Worm (Caenorhabditis elegans) whole organism, early embryonic: ENCODE results near the gene aak-1.

Experiments
- B0310.2 ChIP-seq: sonication (generic microtip); optimal IDR thresholded peaks from 2 replicates; lab custom pipeline; 2016; ENCODE audit warnings: mild to moderate bottlenecking, missing genetic modification characterization, missing compliant biosample characterization
- F13C5.2 ChIP-seq: sonication (generic microtip); optimal IDR thresholded peaks from 2 replicates; lab custom pipeline; 2017; ENCODE audit warnings: mild to moderate bottlenecking, missing genetic modification characterization, inconsistent platforms, missing compliant biosample characterization
- aly-1 ChIP-seq: sonication (generic microtip); optimal IDR thresholded peaks from 2 replicates; lab custom pipeline; 2016; ENCODE audit warnings: missing genetic modification characterization, missing compliant biosample characterization
- ama-1 ChIP-seq: fragments of 150-350 bp; optimal IDR thresholded peaks from 2 replicates; lab custom pipeline; 2014
- ceh-13 ChIP-seq: fragments of 200-800 bp; sonication (Bioruptor generic); optimal IDR thresholded peaks from 2 replicates; lab custom pipeline; 2018; ENCODE audit warnings: mild to moderate bottlenecking, missing genetic modification characterization, missing compliant biosample characterization
- ceh-36 ChIP-seq: sonication (generic microtip); optimal IDR thresholded peaks from 2 replicates; lab custom pipeline; 2016; ENCODE audit warnings: missing genetic modification characterization, inconsistent platforms, missing compliant biosample characterization
- ets-7 ChIP-seq: sonication (generic microtip); optimal IDR thresholded peaks from 2 replicates; lab custom pipeline; 2016; ENCODE audit warnings: missing genotype, missing genetic modification characterization, missing compliant biosample characterization
- flt-1 ChIP-seq: fragments of 200-800 bp; sonication (Bioruptor generic); IDR thresholded peaks from 2 replicates; pipeline ENCODE4 v1.3.6; 2022; ENCODE audit warnings: missing genetic modification characterization, missing compliant biosample characterization
- hmbx-1 ChIP-seq: sonication (generic microtip); optimal IDR thresholded peaks from 2 replicates; lab custom pipeline; 2016; ENCODE audit warnings: mild to moderate bottlenecking, missing genetic modification characterization, missing compliant biosample characterization
- hmg-4 ChIP-seq: fragments of 200-800 bp; sonication (Bioruptor generic); optimal IDR thresholded peaks from 2 replicates; lab custom pipeline; 2018; ENCODE audit warnings: mild to moderate bottlenecking, missing genetic modification characterization, missing compliant biosample characterization
- hnd-1 ChIP-seq: sonication (generic microtip); optimal IDR thresholded peaks from 2 replicates; lab custom pipeline; 2016; ENCODE audit warnings: missing genetic modification characterization, missing compliant biosample characterization
- pes-1 ChIP-seq: fragments of 200-800 bp; sonication (Bioruptor generic); IDR thresholded peaks from 2 replicates; pipeline ENCODE4 v1.3.6; 2022; ENCODE audit warnings: missing genetic modification reagents, missing genetic modification characterization, missing compliant biosample characterization
- scrt-1 ChIP-seq: fragments of 200-800 bp; sonication (Bioruptor generic); IDR thresholded peaks from 2 replicates; pipeline ENCODE4 v1.3.6; 2022; ENCODE audit warnings: missing genetic modification characterization, missing compliant biosample characterization
- sea-1 ChIP-seq: fragments of 200-800 bp; sonication (Bioruptor generic); conservative IDR thresholded peaks from 2 replicates; pipeline ENCODE4 v1.3.6; 2022; ENCODE audit warnings: missing genetic modification characterization, missing compliant biosample characterization
- tbx-11 ChIP-seq: fragments of 200-800 bp; sonication (Bioruptor generic); IDR thresholded peaks from 2 replicates; pipeline ENCODE4 v1.3.6; 2022; ENCODE audit warnings: missing genetic modification characterization, missing compliant biosample characterization
- tbx-37 ChIP-seq: fragments of 200-800 bp; sonication (Bioruptor generic); conservative IDR thresholded peaks from 2 replicates; pipeline ENCODE4 v1.3.6; 2022; ENCODE audit warnings: missing genetic modification reagents, missing genetic modification characterization, missing compliant biosample characterization
- tra-4 ChIP-seq: sonication (generic microtip); optimal IDR thresholded peaks from 2 replicates; lab custom pipeline; 2017; ENCODE audit warnings: missing genetic modification characterization, missing compliant biosample characterization

Gene aak-1

ce11 chrIII:8775953-8776352, 15.1 kb upstream of the aak-1 start, which contains the start of gene snap-29:
Gene snap-29 (plus strand): TSS chrIII:8776253.
- no peak for TF ChIP-seq hnd-1 (tag; lab: Kevin White, UChicago)
- no peak for TF ChIP-seq ama-1 (lab: Kevin White, UChicago)
- no peak for TF ChIP-seq sea-1 (GFP tag; lab: Robert Waterston, UW)
- TF ChIP-seq ceh-13: no peak
- TF ChIP-seq hmg-4 (GFP tag; lab: Kevin White, UChicago): no peak
- no peak for TF ChIP-seq tra-4 (tag; lab: Kevin White, UChicago)
- TF ChIP-seq ets-7 (tag; lab: Kevin White, UChicago): no peak
- no peak for TF ChIP-seq B0310.2 (tag; lab: Kevin White, UChicago)
- no peak for TF ChIP-seq hmbx-1 (tag; lab: Kevin White, UChicago)
- no peak for TF ChIP-seq F13C5.2 (tag; lab: Kevin White, UChicago)
- no peak for TF ChIP-seq ceh-36 (tag; lab: Kevin White, UChicago)
- no peak for TF ChIP-seq aly-1
- TF ChIP-seq pes-1 (GFP tag; lab: Robert Waterston, UW): no peak
- no peak for TF ChIP-seq tbx-11 (GFP tag; lab: Robert Waterston, UW)

- no peak for TF ChIP-seq pes-1 (GFP tag; lab: Robert Waterston, UW)
- TF ChIP-seq ets-7 (tag; lab: Kevin White, UChicago): no peak
Measured at ce11 chrIII:8773375-8773774, 12.5 kb upstream of the aak-1 start.

DNA sequence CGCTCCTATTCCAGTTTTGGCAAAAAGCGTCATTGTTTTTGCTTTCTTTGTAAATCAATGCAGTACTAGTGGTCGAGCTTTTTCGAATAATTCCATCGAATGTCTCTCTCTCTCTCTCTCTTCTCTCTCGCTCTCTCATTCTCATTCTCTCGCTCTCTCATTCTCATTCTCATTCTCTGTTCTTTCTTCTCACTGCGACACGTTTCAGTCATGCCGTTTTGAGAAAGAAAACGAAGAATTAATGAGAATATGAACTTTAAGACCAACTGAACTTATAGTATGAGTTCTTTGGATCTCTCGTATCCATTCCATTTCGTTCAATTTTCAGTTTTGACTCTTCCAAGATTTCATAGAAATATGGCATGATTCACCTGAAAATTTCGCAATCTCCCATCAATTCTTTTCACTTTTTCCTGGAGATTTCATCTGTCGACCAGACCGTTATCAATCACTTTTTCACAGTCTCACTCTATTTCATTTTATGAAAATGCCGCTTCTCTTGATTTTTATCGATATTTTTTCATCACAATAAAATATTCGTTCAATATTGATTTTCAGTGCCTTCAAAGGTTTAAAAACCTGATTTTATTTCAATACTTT, 11.6 kb upstream of the aak-1 start:
- TF ChIP-seq F13C5.2 (tag; lab: Kevin White, UChicago) (no peak), tra-4 (tag; lab: Kevin White, UChicago) (no peak), ceh-36 (tag; lab: Kevin White, UChicago) (no peak), ama-1 (lab: Kevin White, UChicago) (no peak), scrt-1 (no peak), pes-1 (GFP tag; lab: Robert Waterston, UW) (no peak), hnd-1 (tag; lab: Kevin White, UChicago) (no peak), ets-7 (tag; lab: Kevin White, UChicago) (no peak), ceh-13 (no peak), tbx-11 (GFP tag; lab: Robert Waterston, UW) (no peak), hmbx-1 (tag; lab: Kevin White, UChicago) (no peak), sea-1 (GFP tag; lab: Robert Waterston, UW) (no peak), hmg-4 (GFP tag; lab: Kevin White, UChicago) (no peak), aly-1 (no peak), tbx-37 (GFP tag; lab: Robert Waterston, UW) (no peak), B0310.2 (tag; lab: Kevin White, UChicago) (no peak), flt-1 (GFP tag; lab: Robert Waterston, UW) (no peak)

- TF ChIP-seq tra-4 (tag; lab: Kevin White, UChicago): no peak
- no peak for TF ChIP-seq tbx-11 (GFP tag; lab: Robert Waterston, UW)
- TF ChIP-seq ama-1 (lab: Kevin White, UChicago): no peak
- no peak for TF ChIP-seq B0310.2 (tag; lab: Kevin White, UChicago)
- TF ChIP-seq aly-1: no peak
- no peak for TF ChIP-seq pes-1 (GFP tag; lab: Robert Waterston, UW)
- TF ChIP-seq hnd-1 (tag; lab: Kevin White, UChicago): no peak
- no peak for TF ChIP-seq scrt-1
- no peak for TF ChIP-seq hmbx-1 (tag; lab: Kevin White, UChicago)
- no peak for TF ChIP-seq ceh-36 (tag; lab: Kevin White, UChicago)
- TF ChIP-seq ets-7 (tag; lab: Kevin White, UChicago): no peak
- no peak for TF ChIP-seq hmg-4 (GFP tag; lab: Kevin White, UChicago)
Measured at ce11 chrIII:8771851-8772250, 11.0 kb upstream of the aak-1 start, which contains the start of gene K02D10.3. Gene K02D10.3 (minus strand): TSS chrIII:8771951.

DNA sequence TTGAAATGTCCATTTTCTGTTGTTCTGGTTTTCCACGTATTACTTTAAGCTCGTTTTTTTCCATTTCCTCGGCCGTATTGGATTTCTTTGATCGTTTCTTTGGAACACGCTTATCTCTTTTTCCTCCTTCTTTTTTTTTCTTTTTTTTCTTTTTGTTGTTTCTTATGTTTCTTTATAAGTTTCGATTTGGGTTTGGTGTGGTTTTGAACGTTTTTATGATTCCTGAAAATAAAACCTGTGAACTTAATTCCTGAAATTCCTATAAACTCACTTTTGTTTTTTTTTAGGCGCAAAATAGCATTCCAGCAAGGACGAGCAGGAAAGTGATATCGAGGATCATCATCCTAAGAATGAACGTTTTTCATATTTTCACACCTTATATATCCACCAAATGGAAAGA, 10.3 kb upstream of the aak-1 start, which contains the start of gene K02D10.2:
TSS of gene K02D10.2 (minus strand) at position 101 of the 400 bp plus-strand sequence.
- TF ChIP-seq tbx-37 (GFP tag; lab: Robert Waterston, UW) (no peak), tbx-11 (GFP tag; lab: Robert Waterston, UW) (no peak), F13C5.2 (tag; lab: Kevin White, UChicago) (no peak), B0310.2 (tag; lab: Kevin White, UChicago) (no peak), pes-1 (GFP tag; lab: Robert Waterston, UW) (no peak), aly-1 (no peak), tra-4 (tag; lab: Kevin White, UChicago) (no peak), hmbx-1 (tag; lab: Kevin White, UChicago) (no peak), ama-1 (lab: Kevin White, UChicago) (no peak), hmg-4 (GFP tag; lab: Kevin White, UChicago) (no peak), hnd-1 (tag; lab: Kevin White, UChicago) (no peak), scrt-1 (no peak), flt-1 (GFP tag; lab: Robert Waterston, UW) (no peak)

ce11 chrIII:8770243-8770642, 9.4 kb upstream of the aak-1 start:
- TF ChIP-seq B0310.2 (tag; lab: Kevin White, UChicago) (no peak), hmg-4 (GFP tag; lab: Kevin White, UChicago) (no peak), scrt-1 (no peak), ama-1 (lab: Kevin White, UChicago) (no peak), hnd-1 (tag; lab: Kevin White, UChicago) (no peak), aly-1 (no peak), ceh-13 (no peak), hmbx-1 (tag; lab: Kevin White, UChicago) (no peak), tbx-37 (GFP tag; lab: Robert Waterston, UW) (no peak)

DNA sequence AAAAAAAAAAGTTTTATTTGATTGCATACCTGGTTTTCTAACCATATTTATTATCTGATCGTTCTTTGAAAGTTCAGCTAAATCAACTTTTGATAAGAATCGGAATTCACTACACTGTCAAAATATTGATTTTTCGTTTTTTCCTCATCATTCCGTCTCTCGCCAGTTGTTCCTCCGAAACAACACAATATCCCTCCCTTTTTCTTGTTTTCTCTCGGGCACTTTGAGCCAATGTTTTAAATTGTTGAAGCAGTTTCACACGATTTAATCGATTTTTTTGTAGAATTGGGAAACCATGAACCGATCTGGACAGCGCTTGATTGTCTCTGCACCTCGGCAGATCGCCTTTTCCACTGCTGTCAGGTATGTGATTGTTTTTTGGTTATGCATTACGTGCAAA, 8.4 kb upstream of the aak-1 start, which contains the start of gene K02D10.1:
TSS of gene K02D10.1 (plus strand) at position 284 of the 400 bp plus-strand sequence.
- TF ChIP-seq B0310.2 (tag; lab: Kevin White, UChicago) (no peak), flt-1 (GFP tag; lab: Robert Waterston, UW) (no peak), tbx-37 (GFP tag; lab: Robert Waterston, UW) (no peak), ceh-36 (tag; lab: Kevin White, UChicago) (no peak)
